Worm (Caenorhabditis elegans): ENCODE results near the gene T28A8.2.

The T28A8.2 gene

DNA sequence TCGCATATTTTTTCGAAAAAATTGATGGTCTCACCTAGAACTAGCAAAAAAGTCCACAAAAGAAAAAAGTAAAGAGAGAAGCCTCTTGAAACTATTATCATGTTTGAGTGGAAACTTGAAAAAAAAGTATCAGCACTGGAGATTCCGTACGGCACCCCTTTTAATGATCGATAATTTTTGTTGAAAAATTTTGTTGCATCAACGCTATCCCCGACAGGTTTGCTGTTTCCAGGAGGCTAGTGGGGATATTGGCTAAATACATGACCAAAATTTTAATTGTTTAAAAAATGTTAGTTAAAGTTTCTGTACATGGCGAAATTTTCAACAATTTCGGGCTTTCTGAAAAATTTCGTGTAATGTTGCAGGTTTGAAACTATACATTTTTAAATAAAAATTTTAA is at the start of gene T28A8.2:
Gene T28A8.2 (minus strand): TSS at position 101 of the 400 bp plus-strand sequence.
- TF ChIP-seq unc-62 (GFP tag; optimal IDR thresholded peaks at IDR 0.05) = no peak

DNA sequence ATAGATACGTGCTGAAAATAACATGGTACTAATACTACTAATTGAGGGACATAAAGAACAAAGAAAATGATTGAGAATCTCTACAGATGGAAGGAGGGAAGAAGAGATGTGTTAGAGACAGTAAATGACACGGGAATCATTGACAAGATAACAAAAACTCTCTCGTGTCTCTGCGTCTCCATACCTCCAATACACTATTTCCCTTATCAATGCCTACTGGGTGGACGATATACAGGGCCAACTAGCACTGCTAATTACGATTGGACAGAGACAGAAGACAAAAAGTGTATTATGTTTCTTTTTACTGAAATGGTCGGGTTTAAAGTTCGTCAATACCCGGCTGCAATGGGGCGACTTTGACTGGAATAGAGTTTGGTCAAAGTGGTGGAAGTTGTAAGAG is 49.1 kb upstream of the T28A8.2 start:
- TF ChIP-seq unc-62 (GFP tag; optimal IDR thresholded peaks at IDR 0.05) = no peak

ce11 chrIII:13543434-13543833 is 48.0 kb upstream of the T28A8.2 start, which contains the start of gene acs-5:
Gene acs-5 (minus strand): TSS chrIII:13543534.
- TF ChIP-seq unc-62 (GFP tag; optimal IDR thresholded peaks at IDR 0.05) = no peak

DNA sequence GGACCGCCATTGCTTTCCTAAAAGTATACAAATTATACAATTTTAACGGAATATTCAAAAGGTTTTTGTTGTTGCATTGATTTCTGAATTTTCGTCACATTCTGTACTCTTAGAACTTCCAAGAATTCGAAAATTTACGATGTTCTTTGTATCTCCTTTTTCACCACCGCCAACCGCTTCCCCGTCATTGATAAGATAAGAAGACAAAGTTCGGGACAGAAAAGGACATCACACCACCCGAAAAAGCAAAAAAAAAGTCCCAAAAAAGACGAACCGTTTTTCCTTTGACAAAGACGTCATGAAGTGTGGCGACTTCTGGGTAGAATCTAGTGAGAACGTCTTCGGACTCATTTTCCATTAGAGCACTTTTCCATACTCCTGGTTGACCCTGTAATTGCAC is 47.0 kb upstream of the T28A8.2 start:
- TF ChIP-seq unc-62 (GFP tag; optimal IDR thresholded peaks at IDR 0.05) = no peak

DNA sequence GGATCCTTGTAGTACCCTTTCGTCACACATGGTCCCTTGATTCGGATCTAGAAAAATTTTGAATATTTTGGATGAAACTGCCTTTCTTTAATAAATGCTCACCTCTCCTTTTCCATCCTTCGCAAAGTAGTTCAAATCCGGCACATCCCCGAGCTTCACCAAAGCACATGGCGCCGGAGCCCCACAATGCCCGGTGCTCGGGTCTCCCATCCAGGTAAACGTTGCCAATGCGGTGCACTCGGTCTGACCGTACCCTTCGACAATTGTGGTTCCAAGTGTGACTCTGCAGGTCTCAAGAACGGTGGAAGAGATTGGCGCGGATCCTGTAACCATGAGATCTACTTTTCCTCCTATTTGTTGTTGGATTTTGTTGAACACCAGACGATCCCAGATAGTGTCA is 45.3 kb upstream of the T28A8.2 start:
- no peak for TF ChIP-seq unc-62 (GFP tag; optimal IDR thresholded peaks at IDR 0.05)

ce11 chrIII:13535735-13536390 is 40.4 kb upstream of the T28A8.2 start:
- TF ChIP-seq unc-62 (GFP tag; optimal IDR thresholded peaks at IDR 0.05) = no peak

DNA sequence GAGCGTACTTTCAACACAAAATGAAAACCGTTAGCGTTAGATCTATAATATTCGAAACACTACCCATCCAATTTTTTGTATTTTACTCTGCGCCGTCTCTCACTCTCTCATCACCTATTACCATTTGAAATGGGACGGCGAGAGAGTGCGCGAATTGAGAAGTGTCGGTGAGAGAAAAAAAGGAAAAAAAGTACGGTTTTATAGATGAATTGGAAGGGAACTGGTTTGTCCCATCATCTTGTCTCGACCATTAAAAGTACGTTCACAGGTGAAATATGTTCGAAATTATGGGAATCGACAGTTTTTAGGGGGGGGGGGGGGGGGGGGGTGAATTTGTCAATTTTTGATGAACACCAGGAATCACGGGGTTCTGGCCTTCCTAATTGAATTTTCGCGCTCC is 39.2 kb upstream of the T28A8.2 start:
- TF ChIP-seq unc-62 (GFP tag; optimal IDR thresholded peaks at IDR 0.05) = no peak

DNA sequence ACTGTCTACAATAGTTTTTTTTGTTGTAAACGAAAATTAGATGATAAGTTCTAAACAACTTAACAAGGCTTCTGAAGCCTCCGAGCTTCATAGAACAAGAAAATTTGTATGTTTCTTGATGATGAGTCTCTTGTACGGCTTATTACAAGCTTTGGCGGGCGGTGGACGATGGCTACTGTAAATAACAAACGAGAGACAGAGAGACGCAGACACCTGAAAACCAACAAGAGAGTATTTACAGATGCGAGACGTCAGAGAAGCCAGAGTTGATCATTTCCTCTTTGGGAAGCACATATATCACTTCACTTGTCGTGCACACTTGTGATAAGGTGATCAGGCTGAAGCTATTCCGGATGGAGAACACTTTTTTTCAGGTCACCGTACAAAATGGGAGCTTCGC is 35.4 kb upstream of the T28A8.2 start:
- no peak for TF ChIP-seq unc-62 (GFP tag; optimal IDR thresholded peaks at IDR 0.05)

DNA sequence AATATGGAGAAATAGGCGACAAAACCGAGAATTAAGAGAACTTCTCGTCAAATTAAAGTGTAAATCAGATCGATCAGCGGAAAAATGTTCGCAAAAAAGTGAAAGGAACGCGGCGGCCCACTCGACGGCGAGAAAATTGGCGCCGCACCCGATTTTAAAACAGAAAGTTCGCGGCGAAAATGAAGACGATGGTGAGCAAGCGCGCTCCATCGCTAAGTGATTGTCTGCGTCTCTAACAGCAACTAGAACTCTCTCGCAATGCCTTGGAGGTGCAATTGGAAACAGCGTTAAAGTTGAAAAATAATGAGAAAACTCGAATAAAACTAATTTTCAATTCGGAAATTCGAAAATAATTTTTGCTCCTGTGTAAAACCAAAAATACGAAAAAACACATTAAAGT is 34.5 kb upstream of the T28A8.2 start:
- no peak for TF ChIP-seq unc-62 (GFP tag; optimal IDR thresholded peaks at IDR 0.05)

- TF ChIP-seq unc-62 (GFP tag; optimal IDR thresholded peaks at IDR 0.05) = no peak
Measured at ce11 chrIII:13528513-13529249, 33.2 kb upstream of the T28A8.2 start.

- no peak for TF ChIP-seq unc-62 (GFP tag; optimal IDR thresholded peaks at IDR 0.05)
Measured at ce11 chrIII:13527424-13528097, 32.1 kb upstream of the T28A8.2 start, which contains the start of gene lron-13. Gene lron-13 (plus strand): TSS chrIII:13527438.

- no peak for TF ChIP-seq unc-62 (GFP tag; optimal IDR thresholded peaks at IDR 0.05)
Measured at ce11 chrIII:13526702-13527101, 31.2 kb upstream of the T28A8.2 start.

DNA sequence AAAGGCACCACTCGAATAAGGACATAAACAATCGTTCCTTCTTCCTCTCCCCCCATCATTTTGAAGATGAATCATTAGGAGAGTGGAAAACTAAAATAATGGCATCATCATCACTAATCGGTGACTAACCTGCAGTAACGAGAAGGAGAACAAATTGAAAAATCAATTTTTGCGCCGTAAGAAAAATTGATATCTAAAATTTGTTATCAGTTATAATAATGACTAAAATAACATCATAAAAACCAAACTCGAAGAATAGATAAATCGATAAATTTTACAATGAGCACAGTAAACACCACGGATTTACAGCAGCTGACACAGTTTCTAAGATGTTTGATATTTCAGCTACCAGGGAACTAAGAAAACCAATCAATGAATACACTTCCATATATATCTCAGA is 30.7 kb upstream of the T28A8.2 start:
- TF ChIP-seq unc-62 (GFP tag; optimal IDR thresholded peaks at IDR 0.05) = no peak

ce11 chrIII:13525118-13525839 is 29.8 kb upstream of the T28A8.2 start:
- no peak for TF ChIP-seq unc-62 (GFP tag; optimal IDR thresholded peaks at IDR 0.05)

DNA sequence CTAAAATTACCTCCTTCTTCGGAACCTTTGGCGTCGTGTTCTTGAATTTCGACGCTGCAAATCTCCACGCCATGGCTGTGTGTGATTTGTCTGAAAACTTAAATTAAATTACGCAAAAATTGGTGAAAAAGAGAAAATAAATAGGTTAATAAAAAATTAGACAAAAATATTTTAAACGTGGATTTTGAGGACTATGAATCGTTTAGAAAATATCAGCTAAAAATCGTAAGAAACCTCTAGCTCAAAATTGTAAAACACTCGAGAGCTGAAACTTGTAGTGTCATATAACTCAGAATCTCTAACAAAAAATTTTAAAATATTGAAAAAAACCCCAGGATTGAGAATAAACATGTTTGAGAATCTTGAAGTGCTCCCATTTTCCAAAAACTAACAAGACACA is 28.6 kb upstream of the T28A8.2 start, which contains the start of gene pod-1:
Gene pod-1 (minus strand): TSS at position 101 of the 400 bp plus-strand sequence.
- no peak for TF ChIP-seq unc-62 (GFP tag; optimal IDR thresholded peaks at IDR 0.05)

DNA sequence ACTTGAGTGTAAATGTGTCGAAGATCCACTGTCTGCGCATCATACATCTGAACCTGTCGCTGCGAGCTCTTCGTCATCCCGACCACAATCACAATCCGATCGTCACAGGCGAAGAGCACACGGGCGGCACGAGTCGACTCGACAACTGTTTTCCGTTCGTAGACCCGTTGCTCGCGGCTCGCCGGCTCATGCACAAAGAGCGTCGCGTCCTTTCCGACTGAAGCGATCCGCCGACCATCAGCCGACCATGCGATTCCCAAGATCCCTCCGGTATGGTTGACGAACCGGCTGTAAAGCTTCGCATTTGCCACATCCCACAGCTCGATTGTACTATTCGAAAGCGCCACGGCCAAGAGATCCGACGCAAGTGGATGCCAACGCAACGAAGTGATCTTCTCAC is 23.0 kb upstream of the T28A8.2 start:
- no peak for TF ChIP-seq unc-62 (GFP tag; optimal IDR thresholded peaks at IDR 0.05)
